Worm (Caenorhabditis elegans) whole organism, L2 larva: Measurements from ENCODE around the gene H01G02.1.

ENCODE experiments used
- ama-1 ChIP-seq: fragments of 150-350 bp; optimal IDR thresholded peaks from 2 replicates; lab custom pipeline; 2018; ENCODE audit warnings: inconsistent platforms
- unc-39 ChIP-seq: fragments of 150-350 bp; optimal IDR thresholded peaks from 2 replicates; lab custom pipeline; 2014; ENCODE audit warnings: missing biosample characterization, missing genetic modification characterization

ce11 chrIV:11785064-11785840 is 18.7 kb downstream of the H01G02.1 start:
- TF ChIP-seq unc-39 (tag; lab: Kevin White, UChicago) (no peak), ama-1 (lab: Kevin White, UChicago) (no peak)
